Fruit fly (Drosophila melanogaster) whole organism, embryonic: ENCODE measurements around the gene Rrp45.

ENCODE experiments used
- Abd-B ChIP-seq: fragments of 200-800 bp; sonication (Bioruptor generic); optimal IDR thresholded peaks from 2 replicates; lab custom pipeline; 2018; ENCODE audit warnings: missing biosample characterization, mild to moderate bottlenecking, missing genetic modification characterization, moderate library complexity
- Bdp1 ChIP-seq: fragments of 200-800 bp; sonication (Bioruptor generic); optimal IDR thresholded peaks from 3 replicates; lab custom pipeline; 2016; ENCODE audit warnings: missing biosample characterization, missing genetic modification characterization
- CG10209 ChIP-seq: fragments of 200-800 bp; sonication (Bioruptor generic); optimal IDR thresholded peaks from 3 replicates; lab custom pipeline; 2017; ENCODE audit warnings: missing biosample characterization, mild to moderate bottlenecking, missing genetic modification characterization, missing genetic modification reagents
- CG1024 ChIP-seq: fragments of 200-800 bp; sonication (Bioruptor generic); IDR thresholded peaks from 2 replicates; pipeline ENCODE4 v1.3.6; 2022; ENCODE audit warnings: missing biosample characterization, missing genetic modification characterization
- CG10274 ChIP-seq: fragments of 200-800 bp; sonication (Bioruptor generic); optimal IDR thresholded peaks from 3 replicates; lab custom pipeline; 2017; ENCODE audit warnings: missing biosample characterization, mild to moderate bottlenecking, missing genetic modification characterization
- CG10366 ChIP-seq: fragments of 200-800 bp; sonication (Bioruptor generic); IDR thresholded peaks from 2 replicates; pipeline ENCODE4 v1.3.6; 2022; ENCODE audit warnings: missing biosample characterization, missing genetic modification characterization
- CG10565 ChIP-seq: fragments of 200-800 bp; sonication (Bioruptor generic); optimal IDR thresholded peaks from 3 replicates; lab custom pipeline; 2016; ENCODE audit warnings: missing biosample characterization, mild to moderate bottlenecking, missing genetic modification characterization
- CG10959 ChIP-seq: fragments of 200-800 bp; sonication (Bioruptor generic); IDR thresholded peaks from 2 replicates; pipeline ENCODE4 v1.3.6; 2022; ENCODE audit warnings: missing biosample characterization, missing genetic modification characterization
- CG11695 ChIP-seq: fragments of 200-800 bp; sonication (Bioruptor generic); IDR thresholded peaks from 3 replicates; pipeline ENCODE4 v1.3.6; 2022; ENCODE audit warnings: missing biosample characterization, missing genetic modification characterization
- CG12391 ChIP-seq: fragments of 200-800 bp; sonication (Bioruptor generic); optimal IDR thresholded peaks from 3 replicates; lab custom pipeline; 2018; ENCODE audit warnings: missing biosample characterization, mild to moderate bottlenecking, missing genetic modification characterization, moderate library complexity
- CG12744 ChIP-seq: fragments of 200-800 bp; sonication (Bioruptor generic); optimal IDR thresholded peaks from 2 replicates; lab custom pipeline; 2016; ENCODE audit warnings: missing biosample characterization, missing genetic modification characterization
- CG13123 ChIP-seq: fragments of 200-800 bp; sonication (Bioruptor generic); optimal IDR thresholded peaks from 2 replicates; lab custom pipeline; 2016; ENCODE audit warnings: missing biosample characterization, missing genetic modification characterization
- CG13424 ChIP-seq: fragments of 200-800 bp; sonication (Bioruptor generic); optimal IDR thresholded peaks from 2 replicates; lab custom pipeline; 2019; ENCODE audit warnings: missing biosample characterization, mild to moderate bottlenecking, missing genetic modification characterization, moderate library complexity
- CG13894 ChIP-seq: fragments of 200-800 bp; sonication (Bioruptor generic); optimal IDR thresholded peaks from 3 replicates; lab custom pipeline; 2018; ENCODE audit warnings: missing biosample characterization, mild to moderate bottlenecking, missing genetic modification characterization, moderate library complexity
- CG14014 ChIP-seq: fragments of 200-800 bp; sonication (Bioruptor generic); IDR thresholded peaks from 2 replicates; pipeline ENCODE4 v1.3.6; 2022; ENCODE audit warnings: missing biosample characterization, missing genetic modification characterization
- CG17912 ChIP-seq: fragments of 200-800 bp; sonication (Bioruptor generic); optimal IDR thresholded peaks from 2 replicates; lab custom pipeline; 2018; ENCODE audit warnings: missing biosample characterization, mild to moderate bottlenecking, missing genetic modification characterization
- CG18764 ChIP-seq: fragments of 200-800 bp; sonication (Bioruptor generic); optimal IDR thresholded peaks from 3 replicates; lab custom pipeline; 2016; ENCODE audit warnings: missing biosample characterization, missing genetic modification characterization
- CG2120 ChIP-seq: fragments of 200-800 bp; sonication (Bioruptor generic); optimal IDR thresholded peaks from 3 replicates; lab custom pipeline; 2016; ENCODE audit warnings: missing biosample characterization, missing genetic modification characterization
- CG33557 ChIP-seq: fragments of 200-800 bp; sonication (Bioruptor generic); optimal IDR thresholded peaks from 2 replicates; lab custom pipeline; 2019; ENCODE audit warnings: missing biosample characterization, mild to moderate bottlenecking, missing genetic modification characterization, moderate library complexity
- CG4424 ChIP-seq: fragments of 200-800 bp; sonication (Bioruptor generic); optimal IDR thresholded peaks from 3 replicates; lab custom pipeline; 2016; ENCODE audit warnings: missing biosample characterization, missing genetic modification characterization
- CG6254 ChIP-seq: fragments of 200-800 bp; sonication (Bioruptor generic); optimal IDR thresholded peaks from 3 replicates; lab custom pipeline; 2017; ENCODE audit warnings: mild to moderate bottlenecking, missing biosample characterization, missing genetic modification reagents, missing genetic modification characterization
- CG6683 ChIP-seq: fragments of 200-800 bp; sonication (Bioruptor generic); optimal IDR thresholded peaks from 2 replicates; lab custom pipeline; 2017; ENCODE audit warnings: missing biosample characterization, mild to moderate bottlenecking, missing genetic modification characterization, missing genetic modification reagents
- CG6791 ChIP-seq: fragments of 200-800 bp; sonication (Bioruptor generic); IDR thresholded peaks from 3 replicates; pipeline ENCODE4 v1.3.6; 2022; ENCODE audit warnings: missing biosample characterization, missing genetic modification characterization; ENCODE audit not compliant: partially characterized antibody
- CG7271 ChIP-seq: fragments of 200-800 bp; sonication (Bioruptor generic); optimal IDR thresholded peaks from 2 replicates; lab custom pipeline; 2018; ENCODE audit warnings: missing biosample characterization, mild to moderate bottlenecking, missing genetic modification characterization, moderate library complexity
- Dp ChIP-seq: fragments of 200-800 bp; sonication (Bioruptor generic); optimal IDR thresholded peaks from 2 replicates; lab custom pipeline; 2018; ENCODE audit warnings: missing biosample characterization, mild to moderate bottlenecking, missing genetic modification characterization, moderate library complexity
- Dref ChIP-seq: fragments of 200-800 bp; sonication (Bioruptor generic); IDR thresholded peaks from 2 replicates; pipeline ENCODE4 v1.3.6; 2022; ENCODE audit warnings: missing biosample characterization, missing genetic modification characterization
- Elba2 ChIP-seq: fragments of 200-800 bp; sonication (Bioruptor generic); optimal IDR thresholded peaks from 3 replicates; lab custom pipeline; 2016; ENCODE audit warnings: missing biosample characterization, missing genetic modification characterization
- HLH4C ChIP-seq: fragments of 200-800 bp; sonication (Bioruptor generic); IDR thresholded peaks from 3 replicates; pipeline ENCODE4 v1.3.6; 2022; ENCODE audit warnings: missing biosample characterization, missing genetic modification characterization; ENCODE audit not compliant: partially characterized antibody
- HLH54F ChIP-seq: fragments of 200-800 bp; sonication (Bioruptor generic); optimal IDR thresholded peaks from 3 replicates; lab custom pipeline; 2016; ENCODE audit warnings: missing biosample characterization, missing genetic modification characterization
- HLHmδ ChIP-seq: fragments of 200-800 bp; sonication (Bioruptor generic); optimal IDR thresholded peaks from 2 replicates; lab custom pipeline; 2018; ENCODE audit warnings: missing biosample characterization, mild to moderate bottlenecking, missing genetic modification characterization, moderate library complexity
- HmgD ChIP-seq: fragments of 200-800 bp; sonication (Bioruptor generic); optimal IDR thresholded peaks from 3 replicates; lab custom pipeline; 2016; ENCODE audit warnings: missing biosample characterization, missing genetic modification characterization
- Hr39 ChIP-seq: fragments of >200 bp; optimal IDR thresholded peaks from 2 replicates; lab custom pipeline; 2017
- MBD-R2 ChIP-seq: fragments of 200-800 bp; sonication (Bioruptor generic); IDR thresholded peaks from 2 replicates; pipeline ENCODE4 v1.3.6; 2022; ENCODE audit warnings: missing biosample characterization, missing genetic modification characterization
- MTF-1 ChIP-seq: fragments of 200-800 bp; sonication (Bioruptor generic); optimal IDR thresholded peaks from 2 replicates; lab custom pipeline; 2018; ENCODE audit warnings: missing biosample characterization, mild to moderate bottlenecking, missing genetic modification characterization, borderline replicate concordance
- Oli ChIP-seq: fragments of 200-800 bp; sonication (Bioruptor generic); optimal IDR thresholded peaks from 2 replicates; lab custom pipeline; 2018; ENCODE audit warnings: missing biosample characterization, mild to moderate bottlenecking, missing genetic modification characterization, moderate library complexity
- Opbp ChIP-seq: fragments of 200-800 bp; sonication (Bioruptor generic); IDR thresholded peaks from 3 replicates; pipeline ENCODE4 v1.3.6; 2022; ENCODE audit warnings: missing biosample characterization, missing genetic modification characterization; ENCODE audit not compliant: partially characterized antibody
- Pdp1 ChIP-seq, 2 experiments: fragments of 200-800 bp; sonication (Bioruptor generic); optimal IDR thresholded peaks; 3 replicates each; lab custom pipeline; 2016; ENCODE audit warnings: missing biosample characterization in 2 of 2, missing genetic modification characterization in 2 of 2, mild to moderate bottlenecking in 1 of 2, moderate library complexity in 1 of 2
- Ptx1 ChIP-seq: fragments of 200-800 bp; sonication (Bioruptor generic); IDR thresholded peaks from 2 replicates; pipeline ENCODE4 v1.3.6; 2022; ENCODE audit warnings: missing biosample characterization, missing genetic modification characterization
- Sin3A ChIP-seq: fragments of >200 bp; optimal IDR thresholded peaks from 2 replicates; lab custom pipeline; 2018
- Taf1 ChIP-seq: fragments of 200-800 bp; sonication (Bioruptor generic); IDR thresholded peaks from 2 replicates; pipeline ENCODE4 v1.3.6; 2022; ENCODE audit warnings: missing biosample characterization, missing genetic modification characterization
- ac ChIP-seq: fragments of 200-800 bp; sonication (Bioruptor generic); optimal IDR thresholded peaks from 3 replicates; lab custom pipeline; 2017; ENCODE audit warnings: missing biosample characterization, mild to moderate bottlenecking, missing genetic modification characterization
- ap ChIP-seq: fragments of 200-800 bp; sonication (Bioruptor generic); IDR thresholded peaks from 2 replicates; pipeline ENCODE4 v1.3.6; 2022; ENCODE audit warnings: missing biosample characterization, missing genetic modification characterization
- dan ChIP-seq: fragments of 200-800 bp; sonication (Bioruptor generic); IDR thresholded peaks from 2 replicates; pipeline ENCODE4 v1.3.6; 2022; ENCODE audit warnings: missing biosample characterization, missing genetic modification characterization
- dmrt99B ChIP-seq: fragments of 200-800 bp; sonication (Bioruptor generic); optimal IDR thresholded peaks from 2 replicates; lab custom pipeline; 2018; ENCODE audit warnings: missing biosample characterization, mild to moderate bottlenecking, missing genetic modification characterization, moderate library complexity
- fru ChIP-seq: fragments of >200 bp; optimal IDR thresholded peaks from 2 replicates; lab custom pipeline; 2017
- knrl ChIP-seq: fragments of 200-800 bp; sonication (Bioruptor generic); IDR thresholded peaks from 3 replicates; pipeline ENCODE4 v1.3.6; 2022; ENCODE audit warnings: missing biosample characterization, missing genetic modification characterization; ENCODE audit not compliant: partially characterized antibody
- mld ChIP-seq: fragments of 200-800 bp; sonication (Bioruptor generic); IDR thresholded peaks from 3 replicates; pipeline ENCODE4 v1.3.6; 2022; ENCODE audit warnings: missing biosample characterization, missing genetic modification characterization; ENCODE audit not compliant: partially characterized antibody
- oc ChIP-seq: fragments of 200-800 bp; sonication (Bioruptor generic); optimal IDR thresholded peaks from 2 replicates; lab custom pipeline; 2018; ENCODE audit warnings: missing biosample characterization, mild to moderate bottlenecking, missing genetic modification characterization, moderate library complexity
- pfk ChIP-seq: fragments of 200-800 bp; sonication (Bioruptor generic); optimal IDR thresholded peaks from 2 replicates; lab custom pipeline; 2018; ENCODE audit warnings: missing biosample characterization, mild to moderate bottlenecking, missing genetic modification characterization, moderate library complexity
- sima ChIP-seq: fragments of 200-800 bp; sonication (Bioruptor generic); optimal IDR thresholded peaks from 2 replicates; lab custom pipeline; 2016; ENCODE audit warnings: missing biosample characterization, missing genetic modification characterization
- tap ChIP-seq: fragments of 200-800 bp; optimal IDR thresholded peaks from 3 replicates; lab custom pipeline; 2019; ENCODE audit warnings: missing biosample characterization, mild to moderate bottlenecking, missing genetic modification characterization, moderate library complexity
- wdn ChIP-seq: fragments of 200-800 bp; sonication (Bioruptor generic); IDR thresholded peaks from 2 replicates; pipeline ENCODE4 v1.3.6; 2022; ENCODE audit warnings: missing biosample characterization, missing genetic modification characterization

The Rrp45 gene

DNA sequence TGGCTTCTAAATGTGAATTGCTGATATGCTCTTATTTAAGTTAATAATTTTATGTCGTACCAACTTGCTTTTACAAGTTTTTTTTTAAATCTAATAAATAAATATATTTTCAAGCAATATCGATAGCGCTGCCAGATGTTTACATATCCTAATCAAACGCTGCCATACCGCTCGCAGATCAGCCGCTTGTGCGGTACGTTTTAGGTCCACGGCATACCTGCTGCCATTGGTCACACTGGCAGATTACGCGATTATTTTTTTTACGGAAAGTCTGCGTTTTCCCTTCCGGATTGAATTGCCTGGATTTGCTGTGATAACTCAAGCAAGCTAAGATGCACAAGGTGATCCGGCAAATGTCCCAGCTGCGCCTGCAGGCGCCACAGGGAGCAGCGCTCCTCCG is 7.3 kb downstream of the Rrp45 start, which contains the start of gene mRpL22 (continued):
- TF ChIP-seq tap (no peak), CG6683 (no peak), Opbp (GFP tag; lab: Robert Waterston, UW) (peak; percentile 31; the same call in 1 of the 3 replicates), CG18764 (GFP tag; lab: Kevin White, UChicago) (no peak), CG2120 (GFP tag; lab: Kevin White, UChicago) (no peak), MBD-R2 (GFP tag; lab: Robert Waterston, UW) (peak; percentile 73), CG6791 (GFP tag; lab: Robert Waterston, UW) (no peak), Taf1 (GFP tag; lab: Robert Waterston, UW) (no peak), wdn (GFP tag; lab: Robert Waterston, UW) (no peak), CG13424 (no peak), dan (no peak), CG6254 (no peak), Elba2 (GFP tag; lab: Kevin White, UChicago) (no peak), ac (GFP tag; lab: Kevin White, UChicago) (no peak), Abd-B (GFP tag; lab: Kevin White, UChicago) (no peak), sima (GFP tag; lab: Kevin White, UChicago) (no peak), CG1024 (GFP tag; lab: Robert Waterston, UW) (no peak), CG10366 (GFP tag; lab: Robert Waterston, UW) (no peak), CG13123 (GFP tag; lab: Kevin White, UChicago) (no peak), CG13894 (tag; lab: Kevin White, UChicago) (no peak), CG12744 (GFP tag; lab: Kevin White, UChicago) (no peak), dmrt99B (no peak), HLH54F (GFP tag; lab: Kevin White, UChicago) (no peak), CG10959 (GFP tag; lab: Robert Waterston, UW) (no peak), CG33557 (GFP tag; lab: Kevin White, UChicago) (no peak), Bdp1 (GFP tag; lab: Kevin White, UChicago) (no peak), MTF-1 (GFP tag; lab: Kevin White, UChicago) (no peak), Pdp1 (GFP tag; optimal IDR thresholded peaks at IDR 0.05; lab: Kevin White, UChicago) (peak in 1 of 2 experiments; percentile 65), CG11695 (GFP tag; lab: Robert Waterston, UW) (no peak), knrl (GFP tag; lab: Robert Waterston, UW) (peak; percentile 19; the same call in 1 of the 3 replicates), fru (lab: Kevin White, UChicago) (no peak), CG14014 (GFP tag; lab: Robert Waterston, UW) (no peak), mld (GFP tag; lab: Robert Waterston, UW) (no peak), CG7271 (tag; lab: Kevin White, UChicago) (no peak), HLHmδ (GFP tag; lab: Kevin White, UChicago) (no peak), CG4424 (GFP tag; lab: Kevin White, UChicago) (no peak), Sin3A (lab: Kevin White, UChicago) (peak; percentile 36), pfk (GFP tag; lab: Kevin White, UChicago) (no peak), CG10565 (GFP tag; lab: Kevin White, UChicago) (no peak), Oli (tag; lab: Kevin White, UChicago) (no peak), Dref (peak; percentile 47), CG17912 (GFP tag; lab: Kevin White, UChicago) (no peak), CG12391 (no peak), HmgD (no peak), oc (no peak), HLH4C (GFP tag; lab: Robert Waterston, UW) (no peak; the same call in 2 of the 3 replicates), Hr39 (lab: Kevin White, UChicago) (no peak), Ptx1 (no peak), CG10209 (GFP tag; lab: Kevin White, UChicago) (no peak), CG10274 (GFP tag; lab: Kevin White, UChicago) (no peak), ap (GFP tag; lab: Robert Waterston, UW) (no peak), Dp (GFP tag; lab: Kevin White, UChicago) (peak; percentile 76)
